Fruit fly (Drosophila melanogaster): Measurements from ENCODE around the gene ci.

DNA sequence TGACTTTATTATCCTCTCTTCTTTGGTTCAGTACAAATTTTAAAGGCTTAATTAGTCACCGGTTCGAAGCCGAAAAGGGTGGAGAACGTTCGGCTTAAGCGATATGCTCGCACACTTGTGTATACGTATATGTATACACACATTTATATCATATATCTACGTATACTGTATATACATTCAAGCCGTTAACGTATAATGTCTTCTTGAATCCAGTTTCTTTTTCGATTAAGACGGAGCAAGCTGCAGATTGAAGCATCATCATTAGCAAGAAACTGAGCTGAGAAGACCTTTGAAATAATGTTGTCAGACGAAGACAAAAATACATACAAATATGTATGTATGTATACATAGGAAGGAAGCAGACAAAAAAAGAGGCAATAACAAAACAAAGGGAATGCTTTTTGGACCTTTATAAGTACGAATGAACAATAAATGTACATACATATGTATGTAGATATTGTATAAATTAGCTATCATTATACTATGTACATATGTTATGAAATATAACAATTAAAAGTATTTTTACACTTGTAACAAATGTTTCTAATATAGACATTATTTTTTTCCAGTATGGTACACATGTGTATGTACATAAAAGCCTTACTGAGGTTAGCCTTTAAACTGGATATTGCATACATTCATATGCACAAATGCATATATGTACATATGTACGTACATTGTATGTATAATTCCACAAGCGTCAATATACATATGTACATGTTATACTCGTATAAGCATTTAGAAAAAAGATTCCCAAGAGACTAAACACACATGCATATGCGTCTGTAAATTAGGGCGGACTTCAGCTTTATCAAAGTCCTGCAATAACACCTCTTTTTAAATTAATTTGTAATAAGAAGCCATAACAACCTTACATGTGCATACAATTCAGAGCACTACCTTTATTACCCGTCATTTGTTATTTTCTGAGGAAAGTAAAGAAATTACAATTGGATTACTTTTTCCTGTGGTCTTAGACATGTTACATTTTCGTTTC, 3.5 kb upstream of the ci start:
- no peak for TF ChIP-seq insv (optimal IDR thresholded peaks at IDR 0.05)
- no peak for TF ChIP-seq Myc (optimal IDR thresholded peaks at IDR 0.05)
- no peak for TF ChIP-seq h (optimal IDR thresholded peaks at IDR 0.05)
- TF ChIP-seq Sin3A (optimal IDR thresholded peaks at IDR 0.05): no peak
- no peak for TF ChIP-seq psq (optimal IDR thresholded peaks at IDR 0.05)
- no peak for TF ChIP-seq ttk (optimal IDR thresholded peaks at IDR 0.05)
